Worm (Caenorhabditis elegans) whole organism, L3 larva: ENCODE data around the gene W03B1.9.

Experiments used
- R02D3.7 ChIP-seq: fragments of 150-350 bp; optimal IDR thresholded peaks from 2 replicates; lab custom pipeline; 2014; ENCODE audit warnings: missing biosample characterization, missing genetic modification characterization
- aly-2 ChIP-seq: fragments of 150-350 bp; optimal IDR thresholded peaks from 2 replicates; lab custom pipeline; 2014; ENCODE audit warnings: missing biosample characterization, missing genetic modification characterization
- ama-1 ChIP-seq: fragments of 150-350 bp; optimal IDR thresholded peaks from 2 replicates; lab custom pipeline; 2018
- ceh-16 ChIP-seq: sonication (generic microtip); optimal IDR thresholded peaks from 2 replicates; lab custom pipeline; 2017; ENCODE audit warnings: missing biosample characterization, missing genetic modification characterization
- ceh-28 ChIP-seq: fragments of 150-350 bp; optimal IDR thresholded peaks from 2 replicates; lab custom pipeline; 2014; ENCODE audit warnings: missing biosample characterization, missing genetic modification reagents, missing genetic modification characterization
- ceh-82 ChIP-seq: fragments of 150-350 bp; optimal IDR thresholded peaks from 2 replicates; lab custom pipeline; 2014; ENCODE audit warnings: missing biosample characterization, missing genetic modification characterization
- ceh-9 ChIP-seq: sonication (generic microtip); optimal IDR thresholded peaks from 2 replicates; lab custom pipeline; 2018; ENCODE audit warnings: missing biosample characterization, missing genetic modification characterization
- daf-12 ChIP-seq: fragments of 150-350 bp; optimal IDR thresholded peaks from 2 replicates; lab custom pipeline; 2014; ENCODE audit warnings: missing biosample characterization, missing genetic modification reagents, missing genetic modification characterization
- egl-5 ChIP-seq: fragments of 150-350 bp; optimal IDR thresholded peaks from 2 replicates; lab custom pipeline; 2017; ENCODE audit warnings: missing biosample characterization, missing genetic modification reagents, missing genetic modification characterization, inconsistent platforms
- elt-1 ChIP-seq: fragments of 150-350 bp; optimal IDR thresholded peaks from 2 replicates; lab custom pipeline; 2014; ENCODE audit warnings: missing biosample characterization, missing genetic modification characterization
- elt-2 ChIP-seq: sonication (generic microtip); optimal IDR thresholded peaks from 2 replicates; lab custom pipeline; 2016; ENCODE audit warnings: missing genetic modification reagents, mild to moderate bottlenecking, missing genetic modification characterization, missing compliant biosample characterization
- elt-3 ChIP-seq, 3 experiments: fragments of 150-350 bp in 1 of 3; sonication (generic microtip) in 2 of 3; optimal IDR thresholded peaks; 2 replicates in 2 of 3; 4 replicates in 1 of 3; lab custom pipeline; 2014 to 2017; ENCODE audit warnings: missing biosample characterization in 3 of 3, missing genetic modification characterization in 3 of 3
- fkh-2 ChIP-seq: fragments of 150-350 bp; optimal IDR thresholded peaks from 2 replicates; lab custom pipeline; 2014; ENCODE audit warnings: missing biosample characterization, missing genetic modification reagents, missing genetic modification characterization
- hmg-11 ChIP-seq: sonication (generic microtip); optimal IDR thresholded peaks from 2 replicates; lab custom pipeline; 2016; ENCODE audit warnings: missing genetic modification characterization, missing compliant biosample characterization
- jun-1 ChIP-seq: fragments of 150-350 bp; optimal IDR thresholded peaks from 2 replicates; lab custom pipeline; 2014; ENCODE audit warnings: missing biosample characterization, missing genetic modification reagents, missing genetic modification characterization
- lin-15B ChIP-seq: fragments of 150-350 bp; optimal IDR thresholded peaks from 2 replicates; lab custom pipeline; 2014; ENCODE audit warnings: missing biosample characterization, missing genetic modification characterization
- lin-39 ChIP-seq: fragments of 150-350 bp; optimal IDR thresholded peaks from 2 replicates; lab custom pipeline; 2018; ENCODE audit warnings: missing biosample characterization, missing genetic modification reagents, missing genetic modification characterization
- lsy-12 ChIP-seq: sonication (generic microtip); optimal IDR thresholded peaks from 2 replicates; lab custom pipeline; 2016; ENCODE audit warnings: mild to moderate bottlenecking, missing genetic modification characterization, missing compliant biosample characterization
- mdl-1 ChIP-seq: fragments of 150-350 bp; optimal IDR thresholded peaks from 2 replicates; lab custom pipeline; 2014; ENCODE audit warnings: missing biosample characterization, missing genetic modification characterization
- nfya-1 ChIP-seq: sonication (generic microtip); optimal IDR thresholded peaks from 2 replicates; lab custom pipeline; 2017; ENCODE audit warnings: missing genetic modification characterization, mild to moderate bottlenecking, missing compliant biosample characterization, antibody characterized with exemption, moderate library complexity; ENCODE audit not compliant: insufficient read depth
- nhr-12 ChIP-seq: fragments of 150-350 bp; optimal IDR thresholded peaks from 2 replicates; lab custom pipeline; 2014; ENCODE audit warnings: missing biosample characterization, missing genetic modification characterization
- nhr-23 ChIP-seq: fragments of 150-350 bp; optimal IDR thresholded peaks from 2 replicates; lab custom pipeline; 2014; ENCODE audit warnings: missing biosample characterization, missing genetic modification reagents, missing genetic modification characterization
- nhr-25 ChIP-seq: sonication (generic microtip); optimal IDR thresholded peaks from 2 replicates; lab custom pipeline; 2017; ENCODE audit warnings: missing biosample characterization, missing genetic modification characterization
- nhr-43 ChIP-seq: sonication (generic microtip); optimal IDR thresholded peaks from 2 replicates; lab custom pipeline; 2016; ENCODE audit warnings: mild to moderate bottlenecking, missing genetic modification characterization, missing compliant biosample characterization; ENCODE audit not compliant: poor library complexity, severe bottlenecking
- nhr-67 ChIP-seq: fragments of 150-350 bp; optimal IDR thresholded peaks from 2 replicates; lab custom pipeline; 2014; ENCODE audit warnings: missing biosample characterization, missing genetic modification characterization
- nhr-76 ChIP-seq: fragments of 150-350 bp; sonication (generic microtip); optimal IDR thresholded peaks from 5 replicates; lab custom pipeline; 2014; ENCODE audit warnings: missing biosample characterization, missing genetic modification characterization
- nhr-77 ChIP-seq: fragments of 150-350 bp; optimal IDR thresholded peaks from 2 replicates; lab custom pipeline; 2014; ENCODE audit warnings: missing biosample characterization, missing genetic modification characterization
- pha-4 ChIP-seq: fragments of 150-350 bp; optimal IDR thresholded peaks from 2 replicates; lab custom pipeline; 2014; ENCODE audit warnings: missing biosample characterization, missing genetic modification reagents, missing genetic modification characterization
- pqm-1 ChIP-seq: fragments of 150-350 bp; optimal IDR thresholded peaks from 2 replicates; lab custom pipeline; 2017; ENCODE audit warnings: missing biosample characterization, missing genetic modification characterization, inconsistent platforms
- skn-1 ChIP-seq: fragments of 150-350 bp; optimal IDR thresholded peaks from 2 replicates; lab custom pipeline; 2014; ENCODE audit warnings: missing biosample characterization, missing genetic modification characterization
- snpc-4 ChIP-seq: fragments of 150-350 bp; optimal IDR thresholded peaks from 2 replicates; lab custom pipeline; 2014; ENCODE audit warnings: missing biosample characterization, missing genetic modification characterization
- tbx-2 ChIP-seq: sonication (generic microtip); optimal IDR thresholded peaks from 2 replicates; lab custom pipeline; 2016; ENCODE audit warnings: mild to moderate bottlenecking, missing genetic modification characterization, missing compliant biosample characterization
- unc-39 ChIP-seq: sonication (generic microtip); optimal IDR thresholded peaks from 4 replicates; lab custom pipeline; 2017; ENCODE audit warnings: missing biosample characterization, missing genetic modification characterization
- unc-62 ChIP-seq: fragments of 150-350 bp; sonication (generic microtip); optimal IDR thresholded peaks from 4 replicates; lab custom pipeline; 2014; ENCODE audit warnings: missing biosample characterization, missing genetic modification reagents, missing genetic modification characterization
- ztf-11 ChIP-seq: fragments of 150-350 bp; optimal IDR thresholded peaks from 2 replicates; lab custom pipeline; 2014; ENCODE audit warnings: missing biosample characterization, missing genetic modification characterization
- ztf-4 ChIP-seq: fragments of 150-350 bp; optimal IDR thresholded peaks from 2 replicates; lab custom pipeline; 2014; ENCODE audit warnings: missing biosample characterization, missing genetic modification characterization

W03B1.9 gene

ce11 chrIV:4399418-4400136, 42.8 kb upstream of the W03B1.9 start:
- no peak for TF ChIP-seq aly-2
- no peak for TF ChIP-seq elt-2 (tag; lab: Kevin White, UChicago)
- no peak for TF ChIP-seq unc-39
- no peak for TF ChIP-seq unc-62 (GFP tag; lab: Kevin White, UChicago)
- TF ChIP-seq ztf-11: no peak
- TF ChIP-seq skn-1: no peak
- TF ChIP-seq nfya-1: no peak
- TF ChIP-seq R02D3.7 (tag; lab: Kevin White, UChicago): no peak
- no peak for TF ChIP-seq lin-15B (tag; lab: Kevin White, UChicago)
- no peak for TF ChIP-seq nhr-67
- TF ChIP-seq nhr-25 (tag; lab: Kevin White, UChicago): peak; percentile 77
- no peak for TF ChIP-seq ceh-16
- no peak for TF ChIP-seq fkh-2
- TF ChIP-seq snpc-4: no peak
- TF ChIP-seq nhr-76 (tag; lab: Kevin White, UChicago): no peak
- no peak for TF ChIP-seq hmg-11 (tag; lab: Kevin White, UChicago)
- TF ChIP-seq ceh-9: no peak
- no peak for TF ChIP-seq ceh-82 (tag; lab: Kevin White, UChicago)
- TF ChIP-seq ztf-4 (tag; lab: Kevin White, UChicago): no peak
- TF ChIP-seq pha-4 (tag; lab: Kevin White, UChicago): peak; percentile 63
- no peak for TF ChIP-seq mdl-1 (tag; lab: Kevin White, UChicago)
- TF ChIP-seq pqm-1 (tag; lab: Kevin White, UChicago): no peak
- no peak for TF ChIP-seq jun-1 (tag; lab: Kevin White, UChicago)
- TF ChIP-seq nhr-12 (tag; lab: Kevin White, UChicago): no peak
- TF ChIP-seq nhr-77 (tag; lab: Kevin White, UChicago): no peak
- no peak for TF ChIP-seq tbx-2 (tag; lab: Kevin White, UChicago)
- TF ChIP-seq ama-1 (lab: Kevin White, UChicago): peak; percentile 4
- TF ChIP-seq egl-5: no peak
- TF ChIP-seq nhr-23: peak; percentile 12
- TF ChIP-seq lin-39: no peak
- TF ChIP-seq ceh-28: no peak

- TF ChIP-seq pqm-1 (tag; lab: Kevin White, UChicago) (no peak), nfya-1 (peak; percentile 60), snpc-4 (no peak)
These were observed 42.1 kb upstream of the W03B1.9 start for ce11 chrIV:4398890-4399289.

- TF ChIP-seq ama-1 (lab: Kevin White, UChicago) (peak; percentile 49), snpc-4 (peak; percentile 27), tbx-2 (tag; lab: Kevin White, UChicago) (peak; percentile 6), lin-15B (tag; lab: Kevin White, UChicago) (no peak), elt-1 (tag; lab: Kevin White, UChicago) (no peak), nhr-25 (tag; lab: Kevin White, UChicago) (peak; percentile 73), elt-3 (tag; optimal IDR thresholded peaks at IDR 0.05; lab: Kevin White, UChicago) (peak in 1 of 3 experiments; percentile 47), R02D3.7 (tag; lab: Kevin White, UChicago) (peak; percentile 17), nhr-43 (tag; lab: Kevin White, UChicago) (peak; percentile 48), lsy-12 (tag; lab: Kevin White, UChicago) (peak; percentile 1), ztf-11 (no peak), pha-4 (tag; lab: Kevin White, UChicago) (peak; percentile 22)
These were observed 41.6 kb upstream of the W03B1.9 start for ce11 chrIV:4398420-4398819.

ce11 chrIV:4397586-4397985, 40.8 kb upstream of the W03B1.9 start:
- no peak for TF ChIP-seq lsy-12 (tag; lab: Kevin White, UChicago)
- TF ChIP-seq hmg-11 (tag; lab: Kevin White, UChicago): no peak
- TF ChIP-seq daf-12 (tag; lab: Kevin White, UChicago): no peak
- peak; percentile 94 for TF ChIP-seq nfya-1
- no peak for TF ChIP-seq ceh-82 (tag; lab: Kevin White, UChicago)
- TF ChIP-seq nhr-25 (tag; lab: Kevin White, UChicago): no peak
- TF ChIP-seq R02D3.7 (tag; lab: Kevin White, UChicago): no peak
